Worm (Caenorhabditis elegans) whole organism, L1 larva: ENCODE data around the gene srt-48.

ENCODE experiments used
- C04F5.9 ChIP-seq: sonication (generic microtip); optimal IDR thresholded peaks from 2 replicates; lab custom pipeline; 2016; ENCODE audit warnings: missing genetic modification characterization, missing compliant biosample characterization
- F16B12.6 ChIP-seq: fragments of 150-350 bp; optimal IDR thresholded peaks from 2 replicates; lab custom pipeline; 2014; ENCODE audit warnings: missing biosample characterization, missing genetic modification characterization
- ama-1 ChIP-seq: fragments of 150-350 bp; optimal IDR thresholded peaks from 2 replicates; lab custom pipeline; 2014
- blmp-1 ChIP-seq: fragments of 150-350 bp; optimal IDR thresholded peaks from 2 replicates; lab custom pipeline; 2014; ENCODE audit warnings: missing biosample characterization, missing genetic modification characterization
- ceh-63 ChIP-seq: fragments of 200-800 bp; sonication (Bioruptor generic); optimal IDR thresholded peaks from 2 replicates; lab custom pipeline; 2018; ENCODE audit warnings: mild to moderate bottlenecking, missing genetic modification characterization, missing compliant biosample characterization
- ceh-8 ChIP-seq: fragments of 200-800 bp; sonication (Bioruptor generic); optimal IDR thresholded peaks from 2 replicates; lab custom pipeline; 2018; ENCODE audit warnings: mild to moderate bottlenecking, missing genetic modification characterization, moderate library complexity, missing compliant biosample characterization
- ceh-82 ChIP-seq, 3 experiments: fragments of 150-350 bp in 1 of 3; sonication (generic microtip) in 2 of 3; optimal IDR thresholded peaks; 2 replicates each; lab custom pipeline; 2014 to 2017; ENCODE audit warnings: missing biosample characterization in 3 of 3, missing genetic modification characterization in 3 of 3
- ceh-88 ChIP-seq: fragments of 200-800 bp; sonication (Bioruptor generic); IDR thresholded peaks from 2 replicates; pipeline ENCODE4 v1.3.6; 2022; ENCODE audit warnings: missing genetic modification characterization, missing compliant biosample characterization
- dpl-1 ChIP-seq, 3 experiments: fragments of 150-350 bp in 2 of 3; sonication (generic microtip) in 1 of 3; optimal IDR thresholded peaks; 2 replicates each; lab custom pipeline; 2014 to 2017; ENCODE audit warnings: missing biosample characterization in 3 of 3, missing genetic modification characterization in 3 of 3, missing genetic modification reagents in 3 of 3
- efl-1 ChIP-seq, 4 experiments: fragments of 150-350 bp; optimal IDR thresholded peaks in 3 of 4; peaks in 1 of 4; 1 replicate in 1 of 4; 2 replicates in 3 of 4; lab custom pipeline; 2014; ENCODE audit warnings: missing biosample characterization in 2 of 4, missing genetic modification characterization in 2 of 4, missing genetic modification reagents in 2 of 4
- efl-3 ChIP-seq: fragments of 200-800 bp; sonication (Bioruptor generic); optimal IDR thresholded peaks from 2 replicates; lab custom pipeline; 2018; ENCODE audit warnings: mild to moderate bottlenecking, missing genetic modification characterization, missing compliant biosample characterization
- egl-13 ChIP-seq: sonication (generic microtip); optimal IDR thresholded peaks from 2 replicates; lab custom pipeline; 2016; ENCODE audit warnings: missing genotype, missing genetic modification reagents, missing genetic modification characterization, missing compliant biosample characterization
- egl-27 ChIP-seq, 2 experiments: fragments of 150-350 bp in 1 of 2; sonication (generic microtip); optimal IDR thresholded peaks; 3 replicates each; lab custom pipeline; 2017 to 2018; ENCODE audit warnings: missing biosample characterization in 2 of 2, missing genetic modification characterization in 2 of 2, missing genetic modification reagents in 2 of 2
- elt-2 ChIP-seq: sonication (generic microtip); optimal IDR thresholded peaks from 2 replicates; lab custom pipeline; 2016; ENCODE audit warnings: missing genetic modification characterization, mild to moderate bottlenecking, inconsistent platforms, missing compliant biosample characterization, missing genetic modification reagents
- elt-3 ChIP-seq, 6 experiments: fragments of 150-350 bp in 1 of 6; sonication (generic microtip); optimal IDR thresholded peaks; 2 replicates each; lab custom pipeline; 2017 to 2018; ENCODE audit warnings: missing biosample characterization in 6 of 6, missing genetic modification characterization in 6 of 6, inconsistent platforms in 1 of 6
- fkh-10 ChIP-seq: sonication (generic microtip); optimal IDR thresholded peaks from 2 replicates; lab custom pipeline; 2017; ENCODE audit warnings: missing biosample characterization, missing genetic modification reagents, missing genetic modification characterization
- fkh-4 ChIP-seq: sonication (generic microtip); optimal IDR thresholded peaks from 2 replicates; lab custom pipeline; 2016; ENCODE audit warnings: missing compliant biosample characterization, missing genetic modification characterization, borderline replicate concordance
- fkh-8 ChIP-seq: sonication (generic microtip); optimal IDR thresholded peaks from 2 replicates; lab custom pipeline; 2016; ENCODE audit warnings: mild to moderate bottlenecking, missing genetic modification characterization, missing compliant biosample characterization
- fos-1 ChIP-seq: fragments of 150-350 bp; optimal IDR thresholded peaks from 2 replicates; lab custom pipeline; 2014; ENCODE audit warnings: missing biosample characterization, missing genetic modification characterization
- grh-1 ChIP-seq: fragments of 200-800 bp; sonication (Bioruptor generic); IDR thresholded peaks from 2 replicates; pipeline ENCODE4 v1.3.6; 2022; ENCODE audit warnings: missing genetic modification reagents, missing genetic modification characterization, missing compliant biosample characterization
- hlh-17 ChIP-seq: fragments of 200-800 bp; sonication (Bioruptor generic); optimal IDR thresholded peaks from 2 replicates; lab custom pipeline; 2018; ENCODE audit warnings: missing genetic modification characterization, mild to moderate bottlenecking, missing compliant biosample characterization, moderate library complexity, borderline replicate concordance
- hlh-4 ChIP-seq: sonication (generic microtip); optimal IDR thresholded peaks from 2 replicates; lab custom pipeline; 2016; ENCODE audit warnings: mild to moderate bottlenecking, missing genetic modification characterization, missing compliant biosample characterization
- hpl-2 ChIP-seq: fragments of 150-350 bp; optimal IDR thresholded peaks from 2 replicates; lab custom pipeline; 2014; ENCODE audit warnings: missing biosample characterization, missing genetic modification reagents, missing genetic modification characterization
- irx-1 ChIP-seq: sonication (generic microtip); optimal IDR thresholded peaks from 2 replicates; lab custom pipeline; 2016; ENCODE audit warnings: missing genetic modification characterization, missing compliant biosample characterization
- jun-1 ChIP-seq: fragments of 150-350 bp; optimal IDR thresholded peaks from 2 replicates; lab custom pipeline; 2014; ENCODE audit warnings: missing biosample characterization, missing genetic modification reagents, missing genetic modification characterization
- lin-13 ChIP-seq: fragments of 150-350 bp; optimal IDR thresholded peaks from 2 replicates; lab custom pipeline; 2014; ENCODE audit warnings: missing biosample characterization, missing genetic modification reagents, missing genetic modification characterization
- lin-14 ChIP-seq: fragments of 200-800 bp; sonication (Bioruptor generic); optimal IDR thresholded peaks from 2 replicates; lab custom pipeline; 2018; ENCODE audit warnings: mild to moderate bottlenecking, missing genetic modification characterization, moderate library complexity, missing compliant biosample characterization
- lin-15B ChIP-seq: fragments of 150-350 bp; sonication (generic microtip); optimal IDR thresholded peaks from 3 replicates; lab custom pipeline; 2014; ENCODE audit warnings: missing biosample characterization, missing genetic modification characterization
- lin-39 ChIP-seq: fragments of 150-350 bp; optimal IDR thresholded peaks from 2 replicates; lab custom pipeline; 2014; ENCODE audit warnings: missing biosample characterization, missing genetic modification reagents, missing genetic modification characterization
- lir-3 ChIP-seq: sonication (generic microtip); optimal IDR thresholded peaks from 2 replicates; lab custom pipeline; 2016; ENCODE audit warnings: mild to moderate bottlenecking, missing genetic modification characterization, moderate library complexity, missing compliant biosample characterization; ENCODE audit not compliant: poor library complexity
- lsy-2 ChIP-seq, 2 experiments: fragments of 150-350 bp; optimal IDR thresholded peaks; 2 replicates each; lab custom pipeline; 2014; ENCODE audit warnings: missing biosample characterization in 2 of 2, missing genetic modification characterization in 2 of 2
- mab-9 ChIP-seq: fragments of 200-800 bp; sonication (Bioruptor generic); IDR thresholded peaks from 2 replicates; pipeline ENCODE4 v1.3.6; 2022; ENCODE audit warnings: missing genetic modification reagents, missing genetic modification characterization, missing compliant biosample characterization
- mdl-1 ChIP-seq, 2 experiments: fragments of 150-350 bp; optimal IDR thresholded peaks; 2 replicates each; lab custom pipeline; 2014 to 2017; ENCODE audit warnings: missing biosample characterization in 2 of 2, missing genetic modification characterization in 2 of 2, inconsistent platforms in 1 of 2
- mef-2 ChIP-seq: fragments of 150-350 bp; optimal IDR thresholded peaks from 2 replicates; lab custom pipeline; 2014; ENCODE audit warnings: missing biosample characterization, missing genetic modification characterization
- nhr-12 ChIP-seq: sonication (generic microtip); optimal IDR thresholded peaks from 2 replicates; lab custom pipeline; 2017; ENCODE audit warnings: missing biosample characterization, missing genetic modification characterization
- nhr-20 ChIP-seq: sonication (generic microtip); optimal IDR thresholded peaks from 2 replicates; lab custom pipeline; 2016; ENCODE audit warnings: mild to moderate bottlenecking, missing genetic modification characterization, missing compliant biosample characterization
- nhr-28 ChIP-seq: fragments of 150-350 bp; optimal IDR thresholded peaks from 2 replicates; lab custom pipeline; 2014; ENCODE audit warnings: missing biosample characterization, missing genetic modification characterization
- nhr-85 ChIP-seq: sonication (generic microtip); peaks from one replicate; lab custom pipeline; 2016; ENCODE audit warnings: missing genetic modification characterization, inconsistent platforms, missing compliant biosample characterization
- pag-3 ChIP-seq: sonication (generic microtip); optimal IDR thresholded peaks from 2 replicates; lab custom pipeline; 2017; ENCODE audit warnings: missing genetic modification characterization, mild to moderate bottlenecking, missing compliant biosample characterization, antibody characterized with exemption, borderline replicate concordance; ENCODE audit not compliant: insufficient read depth
- pax-3 ChIP-seq: fragments of 200-800 bp; sonication (Bioruptor generic); optimal IDR thresholded peaks from 2 replicates; lab custom pipeline; 2018; ENCODE audit warnings: mild to moderate bottlenecking, missing genetic modification characterization, moderate library complexity, missing compliant biosample characterization
- skn-1 ChIP-seq: fragments of 150-350 bp; optimal IDR thresholded peaks from 2 replicates; lab custom pipeline; 2014; ENCODE audit warnings: missing biosample characterization, missing genetic modification characterization
- snpc-4 ChIP-seq: fragments of 150-350 bp; optimal IDR thresholded peaks from 2 replicates; lab custom pipeline; 2014; ENCODE audit warnings: missing biosample characterization, missing genetic modification characterization
- snu-23 ChIP-seq: sonication (generic microtip); optimal IDR thresholded peaks from 2 replicates; lab custom pipeline; 2016; ENCODE audit warnings: missing genetic modification characterization, missing compliant biosample characterization
- sptf-1 ChIP-seq: fragments of 150-350 bp; optimal IDR thresholded peaks from 2 replicates; lab custom pipeline; 2014; ENCODE audit warnings: missing biosample characterization, missing genetic modification characterization
- swsn-7 ChIP-seq: sonication (generic microtip); optimal IDR thresholded peaks from 2 replicates; lab custom pipeline; 2016; ENCODE audit warnings: missing genetic modification characterization, missing compliant biosample characterization
- tbx-2 ChIP-seq: sonication (generic microtip); optimal IDR thresholded peaks from 2 replicates; lab custom pipeline; 2016; ENCODE audit warnings: missing genetic modification characterization, missing compliant biosample characterization
- tlp-1 ChIP-seq: fragments of 150-350 bp; optimal IDR thresholded peaks from 2 replicates; lab custom pipeline; 2014; ENCODE audit warnings: missing biosample characterization, missing genetic modification characterization
- unc-30 ChIP-seq: sonication (generic microtip); optimal IDR thresholded peaks from 2 replicates; lab custom pipeline; 2017; ENCODE audit warnings: missing biosample characterization, missing genetic modification characterization
- unc-62 ChIP-seq: fragments of 150-350 bp; optimal IDR thresholded peaks from 2 replicates; lab custom pipeline; 2014; ENCODE audit warnings: missing biosample characterization, missing genetic modification reagents, missing genetic modification characterization
- unc-98 ChIP-seq: fragments of 200-800 bp; sonication (Bioruptor generic); IDR thresholded peaks from 2 replicates; pipeline ENCODE4 v1.3.6; 2022; ENCODE audit warnings: missing genetic modification characterization, missing compliant biosample characterization
- xbp-1 ChIP-seq: sonication (generic microtip); optimal IDR thresholded peaks from 2 replicates; lab custom pipeline; 2016; ENCODE audit warnings: missing genetic modification characterization, missing compliant biosample characterization
- zip-4 ChIP-seq: fragments of 200-800 bp; sonication (Bioruptor generic); optimal IDR thresholded peaks from 2 replicates; lab custom pipeline; 2018; ENCODE audit warnings: mild to moderate bottlenecking, missing genetic modification characterization, moderate library complexity, missing compliant biosample characterization

The srt-48 gene

ce11 chrIV:15039477-15039876, 29.2 kb downstream of the srt-48 start, which contains the start of gene hrpu-1:
Gene hrpu-1 (plus strand): TSS chrIV:15039616.
- TF ChIP-seq ceh-82 (tag; optimal IDR thresholded peaks at IDR 0.05; lab: Kevin White, UChicago) (peak; percentile 73 to 91 (median 82)), nhr-28 (tag; lab: Kevin White, UChicago) (no peak), mab-9 (GFP tag; lab: Robert Waterston, UW) (peak; percentile 66), blmp-1 (no peak), tlp-1 (tag; lab: Kevin White, UChicago) (no peak), lir-3 (no peak), skn-1 (tag; lab: Kevin White, UChicago) (peak; percentile 82), fos-1 (tag; lab: Kevin White, UChicago) (peak; percentile 75), unc-98 (GFP tag; lab: Robert Waterston, UW) (peak; percentile 47; the same call in 1 of the 2 replicates), hpl-2 (GFP tag; lab: Kevin White, UChicago) (peak; percentile 57), hlh-4 (tag; lab: Kevin White, UChicago) (no peak), tbx-2 (tag; lab: Kevin White, UChicago) (peak; percentile 84), fkh-10 (GFP tag; lab: Kevin White, UChicago) (peak; percentile 61), lin-15B (peak; percentile 85), lsy-2 (tag; optimal IDR thresholded peaks at IDR 0.05; lab: Kevin White, UChicago) (peak; percentile 88 to 94), swsn-7 (tag; lab: Kevin White, UChicago) (peak; percentile 81), efl-3 (GFP tag; lab: Kevin White, UChicago) (no peak), mef-2 (no peak), snpc-4 (tag; lab: Kevin White, UChicago) (peak; percentile 73), irx-1 (peak; percentile 70), grh-1 (GFP tag; lab: Robert Waterston, UW) (peak; percentile 60; the same call in 1 of the 2 replicates), ama-1 (lab: Kevin White, UChicago) (no peak), lin-14 (GFP tag; lab: Kevin White, UChicago) (peak; percentile 85), snu-23 (peak; percentile 87), dpl-1 (GFP tag; optimal IDR thresholded peaks at IDR 0.05; lab: Kevin White, UChicago) (peak; percentile 95 to 97 (median 95)), nhr-12 (no peak), xbp-1 (peak; percentile 83), egl-27 (tag; optimal IDR thresholded peaks at IDR 0.05; lab: Kevin White, UChicago) (no peak), nhr-85 (tag; lab: Kevin White, UChicago) (peak; percentile 90), ceh-88 (GFP tag; lab: Robert Waterston, UW) (peak; percentile 55; the same call in 1 of the 2 replicates), egl-13 (tag; lab: Kevin White, UChicago) (peak; percentile 45), F16B12.6 (tag; lab: Kevin White, UChicago) (peak; percentile 75), pag-3 (tag; lab: Kevin White, UChicago) (no peak), ceh-8 (GFP tag; lab: Kevin White, UChicago) (peak; percentile 62), pax-3 (tag; lab: Kevin White, UChicago) (peak; percentile 45), hlh-17 (GFP tag; lab: Kevin White, UChicago) (no peak), efl-1 (optimal IDR thresholded peaks at IDR 0.05; lab: Kevin White, UChicago) (peak; percentile 95 to 97), efl-1 (GFP tag; optimal IDR thresholded peaks at IDR 0.05 in 1 of 2; lab: Kevin White, UChicago) (peak; percentile 95 to 99), elt-2 (no peak), fkh-8 (peak; percentile 82), mdl-1 (tag; optimal IDR thresholded peaks at IDR 0.05; lab: Kevin White, UChicago) (peak in 1 of 2 experiments; percentile 59), lin-13 (GFP tag; lab: Kevin White, UChicago) (peak; percentile 70), jun-1 (tag; lab: Kevin White, UChicago) (peak; percentile 80), unc-30 (tag; lab: Kevin White, UChicago) (no peak), elt-3 (tag; optimal IDR thresholded peaks at IDR 0.05; lab: Kevin White, UChicago) (peak in 2 of 6 experiments; percentile 32 to 51), zip-4 (GFP tag; lab: Kevin White, UChicago) (peak; percentile 62), nhr-20 (tag; lab: Kevin White, UChicago) (peak; percentile 76), ceh-63 (no peak), lin-39 (tag; lab: Kevin White, UChicago) (peak; percentile 74), sptf-1 (tag; lab: Kevin White, UChicago) (no peak), fkh-4 (no peak), C04F5.9 (no peak), unc-62 (GFP tag; lab: Kevin White, UChicago) (no peak)
